Fruit fly (Drosophila melanogaster): ENCODE measurements around the gene CG13385.

The CG13385 gene

dm6 chr2L:8384985-8385519, 11.4 kb upstream of the CG13385 start:
- no peak for TF ChIP-seq rgr (GFP tag; optimal IDR thresholded peaks at IDR 0.05)
- no peak for TF ChIP-seq woc (GFP tag; optimal IDR thresholded peaks at IDR 0.05)
- TF ChIP-seq foxo (GFP tag; optimal IDR thresholded peaks at IDR 0.05): no peak
- TF ChIP-seq h (GFP tag; optimal IDR thresholded peaks at IDR 0.05): no peak
- no peak for TF ChIP-seq fru (GFP tag; optimal IDR thresholded peaks at IDR 0.05)
- no peak for TF ChIP-seq Dfd (GFP tag; optimal IDR thresholded peaks at IDR 0.05)
- no peak for TF ChIP-seq br (GFP tag; optimal IDR thresholded peaks at IDR 0.05)
- no peak for TF ChIP-seq CG32264 (GFP tag; optimal IDR thresholded peaks at IDR 0.05)
- TF ChIP-seq CrebA (GFP tag; optimal IDR thresholded peaks at IDR 0.05; ENCODE audit: borderline replicate concordance): no peak
- TF ChIP-seq Hr78 (GFP tag; optimal IDR thresholded peaks at IDR 0.05): no peak
- TF ChIP-seq dl (GFP tag; optimal IDR thresholded peaks at IDR 0.05; ENCODE audit: insufficient read depth in 1 of 2, partially characterized antibody in 2 of 2): no peak
- no peak for TF ChIP-seq Rel (GFP tag; optimal IDR thresholded peaks at IDR 0.05)
- TF ChIP-seq Rel (tag; optimal IDR thresholded peaks at IDR 0.05): no peak
- no peak for TF ChIP-seq Hr83 (GFP tag; optimal IDR thresholded peaks at IDR 0.05; ENCODE audit: poor library complexity, severe bottlenecking)
- no peak for TF ChIP-seq psq (GFP tag; optimal IDR thresholded peaks at IDR 0.05)

dm6 chr2L:8385849-8386248, 10.6 kb upstream of the CG13385 start:
- TF ChIP-seq dsf (GFP tag; optimal IDR thresholded peaks at IDR 0.05; ENCODE audit: borderline replicate concordance): no peak
- TF ChIP-seq Hr78 (GFP tag; optimal IDR thresholded peaks at IDR 0.05): no peak
- TF ChIP-seq OdsH (GFP tag; optimal IDR thresholded peaks at IDR 0.05): no peak
- TF ChIP-seq brk (GFP tag; optimal IDR thresholded peaks at IDR 0.05): no peak
- TF ChIP-seq psq (GFP tag; optimal IDR thresholded peaks at IDR 0.05): no peak

dm6 chr2L:8389231-8389630, 7.2 kb upstream of the CG13385 start, which contains the start of gene CG42819:
TSS of gene CG42819 (minus strand) at chr2L:8389331.
- TF ChIP-seq Dfd (GFP tag; optimal IDR thresholded peaks at IDR 0.05): no peak
- TF ChIP-seq psq (GFP tag; optimal IDR thresholded peaks at IDR 0.05): no peak
- no peak for TF ChIP-seq rgr (GFP tag; optimal IDR thresholded peaks at IDR 0.05)
- TF ChIP-seq HLH106 (tag; optimal IDR thresholded peaks at IDR 0.05): no peak
- no peak for TF ChIP-seq sage (GFP tag; optimal IDR thresholded peaks at IDR 0.05)
- TF ChIP-seq brk (GFP tag; optimal IDR thresholded peaks at IDR 0.05): no peak
- no peak for TF ChIP-seq Jra (GFP tag; optimal IDR thresholded peaks at IDR 0.05)
- TF ChIP-seq Hnf4 (GFP tag; optimal IDR thresholded peaks at IDR 0.05): no peak
- TF ChIP-seq fru (GFP tag; optimal IDR thresholded peaks at IDR 0.05): no peak
- no peak for TF ChIP-seq tai (GFP tag; optimal IDR thresholded peaks at IDR 0.05)
- TF ChIP-seq Sp1 (GFP tag; optimal IDR thresholded peaks at IDR 0.05): no peak
- no peak for TF ChIP-seq Abd-B (GFP tag; optimal IDR thresholded peaks at IDR 0.05)
- no peak for TF ChIP-seq usp (GFP tag; optimal IDR thresholded peaks at IDR 0.05)
- no peak for TF ChIP-seq CG9705 (GFP tag; optimal IDR thresholded peaks at IDR 0.05)
- TF ChIP-seq foxo (GFP tag; optimal IDR thresholded peaks at IDR 0.05): no peak
- TF ChIP-seq ey (GFP tag; optimal IDR thresholded peaks at IDR 0.05): no peak
- TF ChIP-seq sv (GFP tag; optimal IDR thresholded peaks at IDR 0.05): no peak
- TF ChIP-seq Mio (GFP tag; optimal IDR thresholded peaks at IDR 0.05): no peak
- TF ChIP-seq OdsH (GFP tag; optimal IDR thresholded peaks at IDR 0.05): no peak

- no peak for TF ChIP-seq sage (GFP tag; optimal IDR thresholded peaks at IDR 0.05)
- no peak for TF ChIP-seq usp (GFP tag; optimal IDR thresholded peaks at IDR 0.05)
- TF ChIP-seq ey (GFP tag; optimal IDR thresholded peaks at IDR 0.05): no peak
- no peak for TF ChIP-seq foxo (GFP tag; optimal IDR thresholded peaks at IDR 0.05)
- TF ChIP-seq dl (GFP tag; optimal IDR thresholded peaks at IDR 0.05; ENCODE audit: insufficient read depth in 1 of 2, partially characterized antibody in 2 of 2): no peak
- no peak for TF ChIP-seq Vsx2 (GFP tag; optimal IDR thresholded peaks at IDR 0.05; ENCODE audit: partially characterized antibody)
- no peak for TF ChIP-seq Dfd (GFP tag; optimal IDR thresholded peaks at IDR 0.05)
- TF ChIP-seq h (GFP tag; optimal IDR thresholded peaks at IDR 0.05): no peak
- no peak for TF ChIP-seq Dif (GFP tag; optimal IDR thresholded peaks at IDR 0.05; ENCODE audit: partially characterized antibody)
- no peak for TF ChIP-seq Rel (GFP tag; optimal IDR thresholded peaks at IDR 0.05)
- TF ChIP-seq Rel (tag; optimal IDR thresholded peaks at IDR 0.05): no peak
- no peak for TF ChIP-seq sv (GFP tag; optimal IDR thresholded peaks at IDR 0.05)
- TF ChIP-seq Jra (GFP tag; optimal IDR thresholded peaks at IDR 0.05): no peak
- TF ChIP-seq dsf (GFP tag; optimal IDR thresholded peaks at IDR 0.05; ENCODE audit: borderline replicate concordance): no peak
- no peak for TF ChIP-seq br (GFP tag; optimal IDR thresholded peaks at IDR 0.05)
- TF ChIP-seq brk (GFP tag; optimal IDR thresholded peaks at IDR 0.05): no peak
- no peak for TF ChIP-seq CrebA (GFP tag; optimal IDR thresholded peaks at IDR 0.05; ENCODE audit: borderline replicate concordance)
- no peak for TF ChIP-seq Abd-B (GFP tag; optimal IDR thresholded peaks at IDR 0.05)
Observed at dm6 chr2L:8392298-8392697, 4.2 kb upstream of the CG13385 start, which contains the start of gene CG42820. TSS of gene CG42820 (minus strand) at chr2L:8392398.

All from whole organism, wandering third instar larva.